Fruit fly (Drosophila melanogaster) Kc167 (cell line): ENCODE data around the gene REG.

ENCODE experiments used
- Myc ChIP-seq: fragments of >200 bp; optimal IDR thresholded peaks from 2 replicates; lab custom pipeline; 2017; ENCODE audit warnings: missing external identifiers
- Sin3A ChIP-seq: fragments of >200 bp; optimal IDR thresholded peaks from 2 replicates; lab custom pipeline; 2018; ENCODE audit warnings: missing external identifiers
- h ChIP-seq: fragments of >200 bp; optimal IDR thresholded peaks from 3 replicates; lab custom pipeline; 2018; ENCODE audit warnings: missing external identifiers
- insv ChIP-seq: fragments of >200 bp; optimal IDR thresholded peaks from 3 replicates; lab custom pipeline; 2018; ENCODE audit warnings: missing external identifiers
- psq ChIP-seq: fragments of >200 bp; optimal IDR thresholded peaks from 2 replicates; lab custom pipeline; 2017; ENCODE audit warnings: missing external identifiers
- ttk ChIP-seq: sonication (Bioruptor generic); optimal IDR thresholded peaks from 2 replicates; lab custom pipeline; 2017; ENCODE audit warnings: missing external identifiers

Gene REG

DNA sequence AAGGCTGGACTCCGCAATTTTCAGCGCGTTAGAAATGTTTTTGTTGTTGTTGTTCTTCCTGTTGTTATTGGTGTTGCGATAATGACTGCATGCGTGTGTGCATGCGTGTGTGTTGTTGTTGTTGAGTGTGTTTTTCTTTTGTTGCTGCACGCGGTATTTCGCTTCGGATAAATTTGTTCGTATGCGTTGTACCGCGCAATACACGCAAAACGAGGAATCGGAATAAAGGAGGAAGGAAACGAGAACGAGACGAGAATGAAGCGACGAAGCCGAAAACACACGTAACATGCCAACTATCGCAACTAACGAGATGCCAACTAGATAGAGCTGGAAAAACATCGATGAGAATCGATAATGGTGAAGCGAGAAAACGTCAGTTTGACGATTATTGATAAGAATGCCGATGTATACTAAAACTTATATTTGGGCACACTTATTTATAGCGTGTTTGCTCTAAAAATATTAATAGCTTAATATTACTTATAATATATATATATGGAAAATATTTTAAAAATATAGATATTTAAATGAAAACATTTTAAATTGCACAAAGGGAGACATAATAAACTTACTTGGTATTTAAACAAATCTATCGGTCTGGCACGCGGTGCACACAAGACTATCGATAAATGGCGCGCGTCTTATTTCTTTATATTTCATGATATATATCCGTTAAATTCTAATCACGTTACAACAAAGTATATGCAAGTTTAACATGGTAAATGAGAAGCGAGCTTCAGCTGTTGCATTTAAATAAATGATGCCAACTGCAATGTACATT, 578 bp upstream of the REG start, which contains the start of gene sno:
Gene sno (minus strand): TSS at position 318 of the 781 bp plus-strand sequence.
- TF ChIP-seq insv (lab: Kevin White, UChicago) (no peak), Myc (no peak), ttk (lab: Kevin White, UChicago) (no peak), psq (lab: Kevin White, UChicago) (no peak), h (no peak), Sin3A (lab: Kevin White, UChicago) (no peak)

- TF ChIP-seq insv (lab: Kevin White, UChicago) (no peak), h (no peak), psq (lab: Kevin White, UChicago) (no peak), Myc (no peak), Sin3A (lab: Kevin White, UChicago) (no peak), ttk (lab: Kevin White, UChicago) (no peak)
Measured at dm6 chrX:13214056-13214455, 1.9 kb downstream of the REG start.

DNA sequence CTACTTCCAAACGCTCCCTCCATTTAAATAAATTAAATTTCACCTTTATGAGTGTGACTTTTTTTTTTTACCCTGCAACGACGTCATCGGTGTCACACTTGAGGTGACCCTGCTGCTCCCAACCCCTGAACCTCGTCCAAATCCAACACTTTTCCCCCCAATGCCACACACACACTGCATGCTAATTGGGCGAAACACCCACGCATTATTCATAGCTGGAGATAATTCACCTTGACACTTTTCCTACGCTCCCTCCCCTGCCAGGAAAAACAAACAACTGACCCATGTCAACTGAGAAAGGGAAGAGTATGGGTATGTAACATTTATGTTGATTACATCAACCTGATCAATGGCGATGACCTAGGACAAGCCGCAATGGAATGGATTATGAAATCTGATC, 7.2 kb downstream of the REG start:
- TF ChIP-seq h, result no peak

DNA sequence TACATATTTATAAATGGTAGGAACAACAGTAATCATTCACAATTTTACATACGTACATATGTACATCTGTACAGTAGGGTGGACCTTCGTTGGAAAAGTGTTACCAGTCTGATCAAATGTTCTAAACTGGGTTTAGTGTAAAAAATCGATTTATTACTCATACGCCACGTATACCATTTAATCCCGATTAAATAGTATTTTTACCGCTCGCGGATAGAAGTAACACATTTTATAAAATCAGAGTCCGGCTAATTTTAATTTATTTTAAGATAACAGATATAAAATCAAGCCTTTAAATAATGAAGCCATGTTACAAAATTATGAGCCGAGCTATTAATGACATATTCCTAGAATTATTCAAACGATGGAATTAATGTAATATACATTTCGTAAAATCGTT, 8.3 kb downstream of the REG start:
- TF ChIP-seq Sin3A (lab: Kevin White, UChicago), result no peak
- no peak for TF ChIP-seq Myc
- no peak for TF ChIP-seq h

DNA sequence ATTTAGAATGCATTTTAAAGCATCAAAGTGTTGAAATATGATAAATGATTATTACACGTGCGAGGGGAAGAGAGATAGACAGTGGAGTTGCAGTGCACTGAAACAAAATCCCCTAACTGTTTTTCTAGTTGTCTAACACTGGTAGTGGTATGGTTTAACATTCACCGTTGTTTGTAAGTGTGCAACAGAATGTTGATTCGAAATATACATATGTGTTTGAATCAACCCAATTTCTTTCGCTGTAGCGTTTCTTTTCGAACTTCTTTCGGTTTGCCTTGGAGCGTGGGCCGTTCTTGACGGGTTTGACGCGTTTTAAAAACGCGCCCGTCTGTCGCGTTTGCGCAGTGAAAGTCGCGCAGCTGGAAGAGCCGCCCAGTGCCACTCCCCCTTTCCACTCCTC, 9.2 kb downstream of the REG start:
- TF ChIP-seq psq (lab: Kevin White, UChicago), result no peak

dm6 chrX:13221835-13222234, 9.7 kb downstream of the REG start:
- TF ChIP-seq Myc (no peak), h (no peak), ttk (lab: Kevin White, UChicago) (no peak), psq (lab: Kevin White, UChicago) (no peak), Sin3A (lab: Kevin White, UChicago) (no peak), insv (lab: Kevin White, UChicago) (no peak)

- TF ChIP-seq Sin3A (lab: Kevin White, UChicago) (no peak), ttk (lab: Kevin White, UChicago) (no peak), Myc (no peak), insv (lab: Kevin White, UChicago) (no peak), h (no peak), psq (lab: Kevin White, UChicago) (no peak)
Measured at dm6 chrX:13224846-13225245, 12.7 kb downstream of the REG start.

DNA sequence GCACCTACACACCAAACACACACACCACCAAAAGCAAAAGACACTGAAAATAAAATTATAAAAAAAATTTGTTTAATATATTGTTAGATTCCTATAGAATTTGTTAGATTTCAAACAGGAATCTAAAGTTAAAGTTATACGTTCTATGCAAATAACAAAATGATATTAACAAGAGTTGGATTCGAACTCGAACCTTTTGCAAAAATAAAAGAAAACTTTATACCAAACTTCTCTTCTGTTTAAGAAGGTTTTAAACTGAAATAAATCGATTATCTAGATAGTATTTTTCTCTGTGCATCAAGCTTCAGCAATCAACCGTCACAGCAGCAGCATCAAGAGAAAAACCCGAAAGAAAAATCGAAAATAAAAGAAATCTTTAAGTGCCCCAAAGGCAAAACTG, 14.4 kb downstream of the REG start:
- TF ChIP-seq ttk (lab: Kevin White, UChicago), result no peak
- no peak for TF ChIP-seq h
- TF ChIP-seq Myc, result no peak
- no peak for TF ChIP-seq insv (lab: Kevin White, UChicago)
- TF ChIP-seq Sin3A (lab: Kevin White, UChicago), result no peak
- TF ChIP-seq psq (lab: Kevin White, UChicago), result no peak

dm6 chrX:13227505-13228207, 15.5 kb downstream of the REG start:
- no peak for TF ChIP-seq psq (lab: Kevin White, UChicago)
- TF ChIP-seq h, result no peak
- no peak for TF ChIP-seq Sin3A (lab: Kevin White, UChicago)
- no peak for TF ChIP-seq Myc
- no peak for TF ChIP-seq insv (lab: Kevin White, UChicago)
- TF ChIP-seq ttk (lab: Kevin White, UChicago), result no peak

DNA sequence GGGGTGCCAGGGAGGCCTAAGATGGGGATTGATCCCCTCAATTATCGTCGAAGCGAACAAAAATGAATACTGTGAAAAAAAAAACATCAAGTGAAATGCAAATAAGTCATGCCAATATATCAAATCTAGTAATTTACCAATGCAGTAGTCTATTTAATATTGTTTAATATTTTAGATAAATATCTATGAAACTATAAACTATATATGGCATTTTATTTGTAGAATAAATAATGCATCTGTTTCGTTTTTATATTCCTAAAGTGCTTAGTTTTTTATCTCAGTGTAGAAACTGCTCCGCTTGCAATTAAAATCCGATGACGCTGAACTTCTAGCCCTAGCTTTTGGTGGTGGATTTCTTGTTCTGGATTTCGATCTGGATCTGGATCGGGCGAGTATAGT, 16.1 kb downstream of the REG start:
- TF ChIP-seq h (no peak), ttk (lab: Kevin White, UChicago) (no peak), insv (lab: Kevin White, UChicago) (no peak), psq (lab: Kevin White, UChicago) (no peak), Sin3A (lab: Kevin White, UChicago) (no peak), Myc (no peak)

DNA sequence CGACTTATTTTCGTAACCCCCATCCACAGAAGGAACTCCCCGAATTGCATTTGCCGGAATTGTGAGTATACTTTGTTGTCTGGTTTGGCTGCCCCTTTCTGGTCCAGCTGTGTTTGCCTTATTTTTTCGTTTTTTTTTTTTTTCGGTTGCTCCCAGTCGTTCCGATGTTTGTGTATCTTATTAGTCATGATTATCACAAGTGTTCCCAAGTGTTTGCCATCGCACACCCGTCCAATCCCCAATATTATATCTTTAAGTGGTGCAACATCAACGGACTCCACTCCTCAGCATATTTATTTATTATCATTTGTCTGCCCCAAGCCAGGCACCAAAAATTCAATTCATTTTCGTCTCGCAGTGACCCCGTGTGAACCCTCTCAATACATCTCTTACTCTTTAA, 17.1 kb downstream of the REG start:
- TF ChIP-seq h, result no peak
- TF ChIP-seq ttk (lab: Kevin White, UChicago), result no peak
- no peak for TF ChIP-seq Sin3A (lab: Kevin White, UChicago)
- no peak for TF ChIP-seq Myc

- no peak for TF ChIP-seq ttk (lab: Kevin White, UChicago)
- no peak for TF ChIP-seq Myc
- TF ChIP-seq h, result no peak
- no peak for TF ChIP-seq insv (lab: Kevin White, UChicago)
- TF ChIP-seq psq (lab: Kevin White, UChicago), result no peak
- no peak for TF ChIP-seq Sin3A (lab: Kevin White, UChicago)
Measured at dm6 chrX:13229824-13230223, 17.7 kb downstream of the REG start.

- TF ChIP-seq insv (lab: Kevin White, UChicago) (no peak), h (no peak), Myc (no peak), ttk (lab: Kevin White, UChicago) (no peak), psq (lab: Kevin White, UChicago) (no peak)
Measured at dm6 chrX:13230974-13231373, 18.8 kb downstream of the REG start.
